Worm (Caenorhabditis elegans) whole organism, L4 larva: ENCODE data around the gene bli-6.

Source experiments
- D1046.2 ChIP-seq: fragments of 200-800 bp; sonication (Bioruptor generic); IDR thresholded peaks from 2 replicates; pipeline ENCODE4 v1.3.6; 2022; ENCODE audit warnings: missing genetic modification characterization, missing compliant biosample characterization
- F26F4.8 ChIP-seq: fragments of 200-800 bp; sonication (Bioruptor generic); conservative IDR thresholded peaks from 2 replicates; pipeline ENCODE4 v1.3.6; 2022; ENCODE audit warnings: missing genetic modification characterization, missing compliant biosample characterization
- F37D6.2 ChIP-seq: sonication (generic microtip); optimal IDR thresholded peaks from 2 replicates; lab custom pipeline; 2016; ENCODE audit warnings: mild to moderate bottlenecking, missing genetic modification characterization, missing compliant biosample characterization
- R02D3.7 ChIP-seq: fragments of 150-350 bp; sonication (generic microtip); optimal IDR thresholded peaks from 3 replicates; lab custom pipeline; 2014; ENCODE audit warnings: missing biosample characterization, missing genetic modification characterization
- T20F7.1 ChIP-seq: fragments of 200-800 bp; sonication (Bioruptor generic); optimal IDR thresholded peaks from 2 replicates; lab custom pipeline; 2018; ENCODE audit warnings: mild to moderate bottlenecking, missing genetic modification characterization, missing compliant biosample characterization
- T26A8.4 ChIP-seq: fragments of 200-800 bp; sonication (Bioruptor generic); IDR thresholded peaks from 2 replicates; pipeline ENCODE4 v1.3.6; 2022; ENCODE audit warnings: missing genetic modification characterization, missing compliant biosample characterization
- Y105C5A.15 ChIP-seq: fragments of 200-800 bp; sonication (Bioruptor generic); IDR thresholded peaks from 2 replicates; pipeline ENCODE4 v1.3.6; 2022; ENCODE audit warnings: missing genetic modification characterization, missing compliant biosample characterization
- Y48G9A.11 ChIP-seq: fragments of 200-800 bp; sonication (Bioruptor generic); IDR thresholded peaks from 2 replicates; pipeline ENCODE4 v1.3.6; 2022; ENCODE audit warnings: missing genetic modification reagents, missing genetic modification characterization, missing compliant biosample characterization
- ZK337.2 ChIP-seq: fragments of 200-800 bp; sonication (Bioruptor generic); IDR thresholded peaks from 2 replicates; pipeline ENCODE4 v1.3.6; 2022; ENCODE audit warnings: missing genetic modification reagents, missing genetic modification characterization, missing compliant biosample characterization
- ZK546.5 ChIP-seq, 2 experiments: sonication (generic microtip); optimal IDR thresholded peaks; 2 replicates each; lab custom pipeline; 2017; ENCODE audit warnings: missing biosample characterization in 2 of 2, missing genetic modification characterization in 2 of 2
- aly-2 ChIP-seq: sonication (generic microtip); optimal IDR thresholded peaks from 2 replicates; lab custom pipeline; 2018; ENCODE audit warnings: missing biosample characterization, missing genetic modification characterization
- ama-1 ChIP-seq: fragments of 150-350 bp; optimal IDR thresholded peaks from 2 replicates; lab custom pipeline; 2014; ENCODE audit warnings: inconsistent platforms, mixed read lengths
- attf-4 ChIP-seq: sonication (generic microtip); optimal IDR thresholded peaks from 3 replicates; lab custom pipeline; 2017; ENCODE audit warnings: missing biosample characterization, missing genetic modification characterization
- ceh-32 ChIP-seq: sonication (generic microtip); optimal IDR thresholded peaks from 2 replicates; lab custom pipeline; 2016; ENCODE audit warnings: mild to moderate bottlenecking, missing genetic modification characterization, missing compliant biosample characterization; ENCODE audit not compliant: poor library complexity
- ceh-62 ChIP-seq: sonication (generic microtip); optimal IDR thresholded peaks from 2 replicates; lab custom pipeline; 2017; ENCODE audit warnings: missing biosample characterization, missing genetic modification characterization
- ceh-82 ChIP-seq: sonication (generic microtip); optimal IDR thresholded peaks from 2 replicates; lab custom pipeline; 2017; ENCODE audit warnings: missing biosample characterization, missing genetic modification characterization
- ces-1 ChIP-seq: fragments of 150-350 bp; sonication (generic microtip); optimal IDR thresholded peaks from 4 replicates; lab custom pipeline; 2014; ENCODE audit warnings: missing biosample characterization, missing genetic modification reagents, missing genetic modification characterization
- cey-2 ChIP-seq: sonication (generic microtip); optimal IDR thresholded peaks from 3 replicates; lab custom pipeline; 2017; ENCODE audit warnings: missing genetic modification characterization, mild to moderate bottlenecking, missing compliant biosample characterization, antibody characterized with exemption, borderline replicate concordance; ENCODE audit not compliant: insufficient read depth
- ctbp-1 ChIP-seq: fragments of 200-800 bp; sonication (Bioruptor generic); IDR thresholded peaks from 2 replicates; pipeline ENCODE4 v1.3.6; 2022; ENCODE audit warnings: missing genetic modification reagents, missing genetic modification characterization, missing compliant biosample characterization
- daf-16 ChIP-seq, 3 experiments: sonication (generic microtip); optimal IDR thresholded peaks; 2 replicates each; lab custom pipeline; 2016 to 2017; ENCODE audit warnings: missing genetic modification characterization in 3 of 3, missing genetic modification reagents in 3 of 3, mild to moderate bottlenecking in 2 of 3, missing compliant biosample characterization in 2 of 3, missing biosample characterization in 1 of 3, moderate library complexity in 1 of 3
- dmd-9 ChIP-seq: fragments of 200-800 bp; sonication (Bioruptor generic); IDR thresholded peaks from 2 replicates; pipeline ENCODE4 v1.3.6; 2022; ENCODE audit warnings: missing genetic modification reagents, missing genetic modification characterization, missing compliant biosample characterization
- duxl-1 ChIP-seq: sonication (generic microtip); optimal IDR thresholded peaks from 2 replicates; lab custom pipeline; 2016; ENCODE audit warnings: mild to moderate bottlenecking, missing genetic modification characterization, moderate library complexity, missing compliant biosample characterization; ENCODE audit not compliant: poor library complexity
- dve-1 ChIP-seq: sonication (generic microtip); optimal IDR thresholded peaks from 2 replicates; lab custom pipeline; 2017; ENCODE audit warnings: antibody characterized with exemption, mild to moderate bottlenecking, missing genetic modification characterization, missing compliant biosample characterization; ENCODE audit not compliant: insufficient read depth
- egl-43 ChIP-seq: fragments of 200-800 bp; sonication (Bioruptor generic); IDR thresholded peaks from 2 replicates; pipeline ENCODE4 v1.3.6; 2022; ENCODE audit warnings: missing genetic modification reagents, missing genetic modification characterization, missing compliant biosample characterization
- fkh-10 ChIP-seq: fragments of 150-350 bp; optimal IDR thresholded peaks from 2 replicates; lab custom pipeline; 2014; ENCODE audit warnings: missing biosample characterization, missing genetic modification reagents, missing genetic modification characterization
- gei-8 ChIP-seq: fragments of 200-800 bp; sonication (Bioruptor generic); optimal IDR thresholded peaks from 2 replicates; lab custom pipeline; 2018; ENCODE audit warnings: mild to moderate bottlenecking, missing genetic modification characterization, missing compliant biosample characterization
- hlh-11 ChIP-seq: fragments of 200-800 bp; sonication (Bioruptor generic); optimal IDR thresholded peaks from 2 replicates; lab custom pipeline; 2018; ENCODE audit warnings: mild to moderate bottlenecking, missing genetic modification characterization, missing compliant biosample characterization
- hmg-1.1 ChIP-seq: fragments of 200-800 bp; sonication (Bioruptor generic); IDR thresholded peaks from 2 replicates; pipeline ENCODE4 v1.3.6; 2022; ENCODE audit warnings: missing genetic modification reagents, missing genetic modification characterization, missing compliant biosample characterization
- jun-1 ChIP-seq: fragments of 150-350 bp; optimal IDR thresholded peaks from 2 replicates; lab custom pipeline; 2014; ENCODE audit warnings: missing biosample characterization, missing genetic modification reagents, missing genetic modification characterization
- lin-1 ChIP-seq: fragments of 200-800 bp; sonication (Bioruptor generic); IDR thresholded peaks from 2 replicates; pipeline ENCODE4 v1.3.6; 2022; ENCODE audit warnings: missing genetic modification reagents, missing genetic modification characterization, missing compliant biosample characterization
- madf-5 ChIP-seq, 2 experiments: fragments of 200-800 bp; sonication (Bioruptor generic); IDR thresholded peaks; 2 replicates each; pipeline ENCODE4 v1.3.6; 2022; ENCODE audit warnings: missing compliant biosample characterization in 2 of 2, missing genetic modification characterization in 2 of 2
- mxl-2 ChIP-seq: fragments of 200-800 bp; sonication (Bioruptor generic); conservative IDR thresholded peaks from 2 replicates; pipeline ENCODE4 v1.3.6; 2022; ENCODE audit warnings: missing genetic modification reagents, missing genetic modification characterization, missing compliant biosample characterization
- nhr-10 ChIP-seq: fragments of 150-350 bp; optimal IDR thresholded peaks from 2 replicates; lab custom pipeline; 2014; ENCODE audit warnings: missing biosample characterization, missing genetic modification characterization
- nhr-41 ChIP-seq: fragments of 200-800 bp; sonication (Bioruptor generic); IDR thresholded peaks from 2 replicates; pipeline ENCODE4 v1.3.6; 2022; ENCODE audit warnings: missing genetic modification reagents, missing genetic modification characterization, missing compliant biosample characterization
- nhr-42 ChIP-seq: fragments of 200-800 bp; sonication (Bioruptor generic); IDR thresholded peaks from 2 replicates; pipeline ENCODE4 v1.3.6; 2022; ENCODE audit warnings: missing genetic modification characterization, missing compliant biosample characterization
- nhr-48 ChIP-seq: sonication (generic microtip); optimal IDR thresholded peaks from 2 replicates; lab custom pipeline; 2016; ENCODE audit warnings: mild to moderate bottlenecking, missing genetic modification characterization, missing compliant biosample characterization
- set-16 ChIP-seq: fragments of 200-800 bp; sonication (Bioruptor generic); IDR thresholded peaks from 2 replicates; pipeline ENCODE4 v1.3.6; 2022; ENCODE audit warnings: missing genetic modification reagents, missing genetic modification characterization, missing compliant biosample characterization
- skn-1 ChIP-seq: fragments of 150-350 bp; optimal IDR thresholded peaks from 2 replicates; lab custom pipeline; 2014; ENCODE audit warnings: missing biosample characterization, missing genetic modification characterization
- snpc-4 ChIP-seq: fragments of 150-350 bp; optimal IDR thresholded peaks from 2 replicates; lab custom pipeline; 2014; ENCODE audit warnings: missing biosample characterization, missing genetic modification characterization
- spr-3 ChIP-seq: fragments of 200-800 bp; sonication (Bioruptor generic); optimal IDR thresholded peaks from 2 replicates; lab custom pipeline; 2018; ENCODE audit warnings: mild to moderate bottlenecking, missing genetic modification characterization, missing compliant biosample characterization
- tra-1 ChIP-seq: fragments of 200-800 bp; sonication (Bioruptor generic); IDR thresholded peaks from 2 replicates; pipeline ENCODE4 v1.3.6; 2022; ENCODE audit warnings: missing genetic modification reagents, missing genetic modification characterization, missing compliant biosample characterization
- unc-130 ChIP-seq: sonication (generic microtip); optimal IDR thresholded peaks from 2 replicates; lab custom pipeline; 2016; ENCODE audit warnings: missing genetic modification reagents, missing genetic modification characterization, missing compliant biosample characterization
- unc-39 ChIP-seq: sonication (generic microtip); optimal IDR thresholded peaks from 2 replicates; lab custom pipeline; 2017; ENCODE audit warnings: missing biosample characterization, missing genetic modification characterization
- unc-62 ChIP-seq, 3 experiments: fragments of 150-350 bp in 1 of 3; sonication (generic microtip); optimal IDR thresholded peaks in 2 of 3; peaks in 1 of 3; 1 replicate in 1 of 3; 2 replicates in 2 of 3; lab custom pipeline; 2014 to 2017; ENCODE audit warnings: missing biosample characterization in 3 of 3, missing genetic modification characterization in 3 of 3, missing genetic modification reagents in 3 of 3, missing genotype in 1 of 3
- vab-7 ChIP-seq: fragments of 200-800 bp; sonication (Bioruptor generic); IDR thresholded peaks from 2 replicates; pipeline ENCODE4 v1.3.6; 2022; ENCODE audit warnings: missing genetic modification reagents, missing genetic modification characterization, missing compliant biosample characterization
- zfp-2 ChIP-seq: sonication (generic microtip); optimal IDR thresholded peaks from 2 replicates; lab custom pipeline; 2016; ENCODE audit warnings: mild to moderate bottlenecking, missing genetic modification characterization, missing compliant biosample characterization
- zfp-3 ChIP-seq: fragments of 200-800 bp; sonication (Bioruptor generic); conservative IDR thresholded peaks from 2 replicates; pipeline ENCODE4 v1.3.6; 2022; ENCODE audit warnings: missing genetic modification reagents, missing genetic modification characterization, missing compliant biosample characterization
- zip-11 ChIP-seq: fragments of 200-800 bp; sonication (Bioruptor generic); IDR thresholded peaks from 2 replicates; pipeline ENCODE4 v1.3.6; 2022; ENCODE audit warnings: missing genetic modification characterization, missing compliant biosample characterization
- zip-2 ChIP-seq: fragments of 150-350 bp; optimal IDR thresholded peaks from 2 replicates; lab custom pipeline; 2014; ENCODE audit warnings: missing biosample characterization, missing genetic modification characterization

bli-6 gene

DNA sequence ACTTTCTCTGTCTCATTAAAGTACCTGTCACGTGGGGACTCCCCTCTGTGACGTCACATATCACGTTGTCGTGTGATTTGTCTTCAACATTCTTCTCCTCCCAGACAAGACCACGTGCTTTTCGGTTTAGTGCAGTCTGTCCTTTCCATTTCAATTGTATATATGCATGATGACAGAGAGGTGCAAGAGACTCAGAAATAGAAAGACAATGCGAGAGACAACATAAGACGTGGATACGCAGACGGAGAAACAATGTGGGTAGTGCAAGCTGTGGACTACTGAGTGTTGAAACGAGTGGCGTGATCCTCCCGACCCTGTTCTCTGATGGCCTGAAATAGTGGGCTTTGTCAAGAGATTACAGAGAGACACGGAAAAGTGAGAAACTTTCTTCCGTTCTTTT is 40.1 kb upstream of the bli-6 start (continued):
- no peak for TF ChIP-seq unc-39 (tag; lab: Kevin White, UChicago)
- peak; percentile 46 for TF ChIP-seq skn-1 (tag; lab: Kevin White, UChicago)
- TF ChIP-seq ces-1, result no peak
- peak in 1 of 2 experiments; percentile 100 for TF ChIP-seq unc-62 (GFP tag; optimal IDR thresholded peaks at IDR 0.05 in 1 of 2; lab: Kevin White, UChicago)
- peak; percentile 56 for TF ChIP-seq unc-62 (tag; optimal IDR thresholded peaks at IDR 0.05; lab: Kevin White, UChicago)
- TF ChIP-seq ZK546.5 (tag; optimal IDR thresholded peaks at IDR 0.05; lab: Kevin White, UChicago), result peak in 1 of 2 experiments; percentile 2
- peak; percentile 82 for TF ChIP-seq zfp-2
- peak; percentile 99 for TF ChIP-seq nhr-48 (tag; lab: Kevin White, UChicago)
- no peak for TF ChIP-seq nhr-41 (GFP tag; lab: Robert Waterston, UW)
- no peak for TF ChIP-seq Y105C5A.15 (GFP tag; lab: Robert Waterston, UW)
- no peak for TF ChIP-seq unc-130 (GFP tag; lab: Kevin White, UChicago)
- peak; percentile 31 for TF ChIP-seq fkh-10 (GFP tag; lab: Kevin White, UChicago)
- TF ChIP-seq F37D6.2, result peak; percentile 73
- no peak for TF ChIP-seq attf-4 (tag; lab: Kevin White, UChicago)
- TF ChIP-seq lin-1 (GFP tag; lab: Robert Waterston, UW), result peak; percentile 92
- TF ChIP-seq nhr-42, result peak; percentile 80; the same call in 1 of the 2 replicates
- TF ChIP-seq tra-1, result peak; percentile 96
- peak; percentile 90 for TF ChIP-seq ctbp-1 (GFP tag; lab: Robert Waterston, UW)
- peak; percentile 47 for TF ChIP-seq jun-1
- TF ChIP-seq ceh-82 (tag; lab: Kevin White, UChicago), result no peak
- peak; percentile 76 for TF ChIP-seq egl-43 (GFP tag; lab: Robert Waterston, UW)
- peak; percentile 52; the same call in 1 of the 2 replicates for TF ChIP-seq vab-7
- TF ChIP-seq dve-1 (tag; lab: Kevin White, UChicago), result peak; percentile 99
- peak; percentile 71 for TF ChIP-seq spr-3 (GFP tag; lab: Kevin White, UChicago)
- no peak for TF ChIP-seq D1046.2 (GFP tag; lab: Robert Waterston, UW)
- TF ChIP-seq nhr-10 (tag; lab: Kevin White, UChicago), result peak; percentile 38
- TF ChIP-seq Y48G9A.11 (GFP tag; lab: Robert Waterston, UW), result no peak
- peak; percentile 83; the same call in 1 of the 2 replicates for TF ChIP-seq zfp-3
- TF ChIP-seq duxl-1 (tag; lab: Kevin White, UChicago), result peak; percentile 76
- TF ChIP-seq ceh-32 (tag; lab: Kevin White, UChicago), result peak; percentile 16
- TF ChIP-seq ZK337.2 (GFP tag; lab: Robert Waterston, UW), result no peak; the same call in 1 of the 2 replicates
- peak; percentile 95 for TF ChIP-seq gei-8 (GFP tag; lab: Kevin White, UChicago)
- no peak for TF ChIP-seq madf-5 (GFP tag; IDR thresholded peaks at IDR 0.05; lab: Robert Waterston, UW)
- TF ChIP-seq R02D3.7 (tag; lab: Kevin White, UChicago), result no peak
- no peak for TF ChIP-seq aly-2 (tag; lab: Kevin White, UChicago)
- peak; percentile 85 for TF ChIP-seq hmg-1.1 (GFP tag; lab: Robert Waterston, UW)
- no peak for TF ChIP-seq ceh-62 (tag; lab: Kevin White, UChicago)
- TF ChIP-seq zip-11 (GFP tag; lab: Robert Waterston, UW), result no peak
- peak; percentile 88 for TF ChIP-seq T20F7.1 (GFP tag; lab: Kevin White, UChicago)
- no peak for TF ChIP-seq F26F4.8 (GFP tag; lab: Robert Waterston, UW)
- no peak for TF ChIP-seq dmd-9
- peak; percentile 99 for TF ChIP-seq hlh-11 (tag; lab: Kevin White, UChicago)
- TF ChIP-seq T26A8.4 (GFP tag; lab: Robert Waterston, UW), result peak; percentile 89
- peak; percentile 59 for TF ChIP-seq set-16 (GFP tag; lab: Robert Waterston, UW)
- TF ChIP-seq daf-16 (GFP tag; optimal IDR thresholded peaks at IDR 0.05; lab: Kevin White, UChicago), result peak; percentile 62 to 79
- peak; percentile 89 for TF ChIP-seq daf-16 (tag; optimal IDR thresholded peaks at IDR 0.05; lab: Kevin White, UChicago)
- TF ChIP-seq snpc-4, result no peak
- TF ChIP-seq mxl-2, result peak; percentile 75
- peak; percentile 74 for TF ChIP-seq cey-2 (tag; lab: Kevin White, UChicago)
- TF ChIP-seq ama-1 (lab: Kevin White, UChicago), result peak; percentile 72
- peak; percentile 40 for TF ChIP-seq zip-2 (tag; lab: Kevin White, UChicago)
